Fruit fly (Drosophila melanogaster) whole organism, embryonic: ENCODE data around the gene CG33230.

Source experiments
- Aef1 ChIP-seq: fragments of 200-800 bp; sonication (Bioruptor generic); IDR thresholded peaks from 3 replicates; pipeline ENCODE4 v1.3.6; 2022; ENCODE audit warnings: missing biosample characterization, missing genetic modification characterization
- Antp ChIP-seq: fragments of 200-800 bp; sonication (Bioruptor generic); optimal IDR thresholded peaks from 3 replicates; lab custom pipeline; 2016; ENCODE audit warnings: missing biosample characterization, missing genetic modification characterization
- Bgb ChIP-seq: fragments of 200-800 bp; sonication (Bioruptor generic); IDR thresholded peaks from 2 replicates; pipeline ENCODE4 v1.3.6; 2022; ENCODE audit warnings: missing biosample characterization, missing genetic modification characterization; ENCODE audit not compliant: partially characterized antibody
- Bteb2 ChIP-seq: fragments of 200-800 bp; sonication (Bioruptor generic); optimal IDR thresholded peaks from 2 replicates; lab custom pipeline; 2016; ENCODE audit warnings: missing biosample characterization, missing genetic modification characterization
- CG10543 ChIP-seq: fragments of 200-800 bp; sonication (Bioruptor generic); optimal IDR thresholded peaks from 3 replicates; lab custom pipeline; 2017; ENCODE audit warnings: missing biosample characterization, mild to moderate bottlenecking, missing genetic modification characterization, moderate library complexity
- CG13624 ChIP-seq: fragments of 200-800 bp; sonication (Bioruptor generic); optimal IDR thresholded peaks from 2 replicates; lab custom pipeline; 2016; ENCODE audit warnings: missing biosample characterization, missing genetic modification characterization
- CG13775 ChIP-seq: fragments of 200-800 bp; sonication (Bioruptor generic); optimal IDR thresholded peaks from 3 replicates; lab custom pipeline; 2017; ENCODE audit warnings: missing biosample characterization, mild to moderate bottlenecking, missing genetic modification characterization
- CG1529 ChIP-seq: fragments of 200-800 bp; sonication (Bioruptor generic); optimal IDR thresholded peaks from 3 replicates; lab custom pipeline; 2018; ENCODE audit warnings: missing biosample characterization, missing genetic modification characterization
- CG16863 ChIP-seq: fragments of 200-800 bp; sonication (Bioruptor generic); optimal IDR thresholded peaks from 3 replicates; lab custom pipeline; 2016; ENCODE audit warnings: missing biosample characterization, missing genetic modification characterization
- CG17612 ChIP-seq: fragments of 200-800 bp; sonication (Bioruptor generic); IDR thresholded peaks from 2 replicates; pipeline ENCODE4 v1.3.6; 2022; ENCODE audit warnings: missing biosample characterization, missing genetic modification characterization
- CG18619 ChIP-seq: fragments of 200-800 bp; sonication (Bioruptor generic); optimal IDR thresholded peaks from 3 replicates; lab custom pipeline; 2017; ENCODE audit warnings: missing biosample characterization, mild to moderate bottlenecking, missing genetic modification characterization
- CG2712 ChIP-seq: fragments of 200-800 bp; optimal IDR thresholded peaks from 3 replicates; lab custom pipeline; 2019; ENCODE audit warnings: missing biosample characterization, mild to moderate bottlenecking, missing genetic modification characterization, moderate library complexity
- CG31224 ChIP-seq: fragments of 200-800 bp; sonication (Bioruptor generic); IDR thresholded peaks from 2 replicates; pipeline ENCODE4 v1.3.6; 2022; ENCODE audit warnings: missing biosample characterization, missing genetic modification characterization
- CG33213 ChIP-seq: fragments of 200-800 bp; sonication (Bioruptor generic); optimal IDR thresholded peaks from 3 replicates; lab custom pipeline; 2016; ENCODE audit warnings: missing biosample characterization, missing genetic modification characterization
- CG34224 ChIP-seq: fragments of 200-800 bp; sonication (Bioruptor generic); IDR thresholded peaks from 3 replicates; pipeline ENCODE4 v1.3.6; 2022; ENCODE audit warnings: missing biosample characterization, missing genetic modification characterization; ENCODE audit not compliant: partially characterized antibody
- CG42726 ChIP-seq: fragments of 200-800 bp; sonication (Bioruptor generic); IDR thresholded peaks from 2 replicates; pipeline ENCODE4 v1.3.6; 2022; ENCODE audit warnings: missing biosample characterization, missing genetic modification characterization; ENCODE audit not compliant: partially characterized antibody
- CG4328 ChIP-seq: fragments of 200-800 bp; sonication (Bioruptor generic); optimal IDR thresholded peaks from 3 replicates; lab custom pipeline; 2017; ENCODE audit warnings: missing biosample characterization, missing genetic modification reagents, missing genetic modification characterization
- CG5180 ChIP-seq: fragments of 200-800 bp; sonication (Bioruptor generic); optimal IDR thresholded peaks from 3 replicates; lab custom pipeline; 2017; ENCODE audit warnings: missing biosample characterization, missing genetic modification characterization, mild to moderate bottlenecking, moderate library complexity, missing genetic modification reagents
- CG6175 ChIP-seq: fragments of 200-800 bp; sonication (Bioruptor generic); IDR thresholded peaks from 3 replicates; pipeline ENCODE4 v1.3.6; 2022; ENCODE audit warnings: missing biosample characterization, missing genetic modification characterization
- D19A ChIP-seq: fragments of 200-800 bp; optimal IDR thresholded peaks from 3 replicates; lab custom pipeline; 2019; ENCODE audit warnings: missing biosample characterization, mild to moderate bottlenecking, missing genetic modification characterization, moderate library complexity
- Deaf1 ChIP-seq: fragments of 200-800 bp; optimal IDR thresholded peaks from 3 replicates; lab custom pipeline; 2019; ENCODE audit warnings: missing biosample characterization, mild to moderate bottlenecking, missing genetic modification characterization, moderate library complexity
- Dip2 ChIP-seq: fragments of 200-800 bp; sonication (Bioruptor generic); IDR thresholded peaks from 2 replicates; pipeline ENCODE4 v1.3.6; 2022; ENCODE audit warnings: missing biosample characterization, missing genetic modification characterization
- Dp ChIP-seq: fragments of 200-800 bp; sonication (Bioruptor generic); optimal IDR thresholded peaks from 2 replicates; lab custom pipeline; 2018; ENCODE audit warnings: missing biosample characterization, mild to moderate bottlenecking, missing genetic modification characterization, moderate library complexity
- MBD-R2 ChIP-seq: fragments of 200-800 bp; sonication (Bioruptor generic); IDR thresholded peaks from 2 replicates; pipeline ENCODE4 v1.3.6; 2022; ENCODE audit warnings: missing biosample characterization, missing genetic modification characterization
- MTF-1 ChIP-seq: fragments of 200-800 bp; sonication (Bioruptor generic); optimal IDR thresholded peaks from 2 replicates; lab custom pipeline; 2018; ENCODE audit warnings: missing biosample characterization, mild to moderate bottlenecking, missing genetic modification characterization, borderline replicate concordance
- Nf-YC ChIP-seq: fragments of 200-800 bp; optimal IDR thresholded peaks from 3 replicates; lab custom pipeline; 2019; ENCODE audit warnings: missing biosample characterization, mild to moderate bottlenecking, missing genetic modification characterization, moderate library complexity
- Scr ChIP-seq: fragments of 200-800 bp; sonication (Bioruptor generic); IDR thresholded peaks from 2 replicates; pipeline ENCODE4 v1.3.6; 2022; ENCODE audit warnings: missing biosample characterization, missing genetic modification characterization; ENCODE audit not compliant: partially characterized antibody
- Xbp1 ChIP-seq: fragments of 200-800 bp; sonication (Bioruptor generic); optimal IDR thresholded peaks from 3 replicates; lab custom pipeline; 2016; ENCODE audit warnings: missing biosample characterization, mild to moderate bottlenecking, missing genetic modification characterization
- ara ChIP-seq: fragments of 200-800 bp; sonication (Bioruptor generic); IDR thresholded peaks from 2 replicates; pipeline ENCODE4 v1.3.6; 2022; ENCODE audit warnings: missing biosample characterization, missing genetic modification characterization
- ato ChIP-seq: fragments of 200-800 bp; sonication (Bioruptor generic); IDR thresholded peaks from 2 replicates; pipeline ENCODE4 v1.3.6; 2022; ENCODE audit warnings: missing biosample characterization, missing genetic modification characterization; ENCODE audit not compliant: partially characterized antibody
- bowl ChIP-seq: fragments of 200-800 bp; sonication (Bioruptor generic); IDR thresholded peaks from 2 replicates; pipeline ENCODE4 v1.3.6; 2022; ENCODE audit warnings: missing biosample characterization, missing genetic modification characterization
- cato ChIP-seq: fragments of 200-800 bp; sonication (Bioruptor generic); optimal IDR thresholded peaks from 2 replicates; lab custom pipeline; 2016; ENCODE audit warnings: missing biosample characterization, missing genetic modification characterization, borderline replicate concordance
- crp ChIP-seq, 2 experiments: fragments of 200-800 bp; sonication (Bioruptor generic); optimal IDR thresholded peaks; 2 replicates in 1 of 2; 3 replicates in 1 of 2; lab custom pipeline; 2017; ENCODE audit warnings: missing biosample characterization in 2 of 2, missing genetic modification characterization in 2 of 2, mild to moderate bottlenecking in 1 of 2, moderate library complexity in 1 of 2
- ewg ChIP-seq: fragments of 200-800 bp; sonication (Bioruptor generic); optimal IDR thresholded peaks from 3 replicates; lab custom pipeline; 2017; ENCODE audit warnings: mild to moderate bottlenecking, missing biosample characterization, missing genetic modification reagents, missing genetic modification characterization
- exex ChIP-seq: fragments of 200-800 bp; sonication (Bioruptor generic); optimal IDR thresholded peaks from 4 replicates; lab custom pipeline; 2018; ENCODE audit warnings: missing biosample characterization, mild to moderate bottlenecking, missing genetic modification characterization, moderate library complexity
- hbn ChIP-seq: fragments of 200-800 bp; sonication (Bioruptor generic); IDR thresholded peaks from 2 replicates; pipeline ENCODE4 v1.3.6; 2022; ENCODE audit warnings: missing biosample characterization, missing genetic modification characterization; ENCODE audit not compliant: partially characterized antibody
- hth ChIP-seq: fragments of >200 bp; optimal IDR thresholded peaks from 2 replicates; lab custom pipeline; 2017; ENCODE audit warnings: inconsistent platforms
- lov ChIP-seq, 2 experiments: fragments of 200-800 bp in 1 of 2; fragments of >200 bp in 1 of 2; sonication (Bioruptor generic) in 1 of 2; IDR thresholded peaks in 1 of 2; optimal IDR thresholded peaks in 1 of 2; 2 replicates in 1 of 2; 3 replicates in 1 of 2; pipeline versions ENCODE4 v1.3.6 to Lab custom; 2017 to 2022; ENCODE audit warnings: missing biosample characterization in 1 of 2, missing genetic modification characterization in 1 of 2
- mirr ChIP-seq: fragments of 200-800 bp; sonication (Bioruptor generic); optimal IDR thresholded peaks from 3 replicates; lab custom pipeline; 2018; ENCODE audit warnings: missing biosample characterization, mild to moderate bottlenecking, missing genetic modification characterization
- oc ChIP-seq: fragments of 200-800 bp; sonication (Bioruptor generic); optimal IDR thresholded peaks from 2 replicates; lab custom pipeline; 2018; ENCODE audit warnings: missing biosample characterization, mild to moderate bottlenecking, missing genetic modification characterization, moderate library complexity
- onecut ChIP-seq: fragments of 200-800 bp; sonication (Bioruptor generic); IDR thresholded peaks from 2 replicates; pipeline ENCODE4 v1.3.6; 2022; ENCODE audit warnings: missing biosample characterization, missing genetic modification characterization
- seq ChIP-seq: fragments of 200-800 bp; sonication (Bioruptor generic); IDR thresholded peaks from 2 replicates; pipeline ENCODE4 v1.3.6; 2022; ENCODE audit warnings: missing biosample characterization, missing genetic modification characterization
- slou ChIP-seq: fragments of 200-800 bp; sonication (Bioruptor generic); optimal IDR thresholded peaks from 3 replicates; lab custom pipeline; 2016; ENCODE audit warnings: missing biosample characterization, missing genetic modification characterization
- sna ChIP-seq: fragments of 200-800 bp; sonication (Bioruptor generic); IDR thresholded peaks from 2 replicates; pipeline ENCODE4 v1.3.6; 2022; ENCODE audit warnings: missing biosample characterization, missing genetic modification characterization; ENCODE audit not compliant: partially characterized antibody
- stwl ChIP-seq: fragments of 200-800 bp; sonication (Bioruptor generic); optimal IDR thresholded peaks from 3 replicates; lab custom pipeline; 2018; ENCODE audit warnings: missing biosample characterization, mild to moderate bottlenecking, missing genetic modification characterization, moderate library complexity
- tap ChIP-seq: fragments of 200-800 bp; optimal IDR thresholded peaks from 3 replicates; lab custom pipeline; 2019; ENCODE audit warnings: missing biosample characterization, mild to moderate bottlenecking, missing genetic modification characterization, moderate library complexity
- tin ChIP-seq: fragments of 200-800 bp; sonication (Bioruptor generic); optimal IDR thresholded peaks from 3 replicates; lab custom pipeline; 2016; ENCODE audit warnings: missing biosample characterization, missing genetic modification characterization
- unc-4 ChIP-seq: fragments of 200-800 bp; sonication (Bioruptor generic); IDR thresholded peaks from 2 replicates; pipeline ENCODE4 v1.3.6; 2022; ENCODE audit warnings: missing biosample characterization, missing genetic modification characterization; ENCODE audit not compliant: partially characterized antibody
- usp ChIP-seq: fragments of >200 bp; optimal IDR thresholded peaks from 2 replicates; lab custom pipeline; 2017; ENCODE audit warnings: missing biosample characterization, missing genetic modification characterization

The CG33230 gene

DNA sequence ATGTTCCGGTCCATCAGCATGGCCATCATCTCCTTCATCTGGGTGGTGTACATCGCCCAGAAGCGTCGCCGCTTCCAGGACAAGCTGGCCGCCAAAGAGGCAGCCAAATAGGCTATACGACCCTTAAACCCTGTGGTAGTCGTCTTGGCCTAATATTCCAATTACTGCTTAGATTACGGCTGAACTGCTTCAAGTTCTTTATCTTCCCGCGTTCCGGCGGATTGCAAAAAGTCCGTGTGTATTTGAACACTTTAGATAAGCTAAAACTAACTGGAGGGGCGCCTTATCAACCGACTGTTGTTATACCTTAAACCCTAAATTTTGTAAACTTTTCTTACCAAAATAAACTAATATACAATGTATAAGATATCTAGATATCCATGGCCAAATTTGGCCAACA lies 35.5 kb downstream of the CG33230 start:
- TF ChIP-seq CG13624 (GFP tag; lab: Kevin White, UChicago) (no peak), Antp (GFP tag; lab: Kevin White, UChicago) (no peak), MTF-1 (no peak), hbn (GFP tag; lab: Robert Waterston, UW) (no peak), bowl (GFP tag; lab: Robert Waterston, UW) (no peak), CG34224 (no peak), Dip2 (no peak), crp (GFP tag; optimal IDR thresholded peaks at IDR 0.05; lab: Kevin White, UChicago) (no peak), ato (GFP tag; lab: Robert Waterston, UW) (0 out of 2 replicates have a peak, but pooled peaks have one; percentile 18), CG2712 (tag; lab: Kevin White, UChicago) (no peak), stwl (tag; lab: Kevin White, UChicago) (no peak), lov (optimal IDR thresholded peaks at IDR 0.05; lab: Kevin White, UChicago) (no peak), lov (GFP tag; IDR thresholded peaks at IDR 0.05; lab: Robert Waterston, UW) (no peak), mirr (GFP tag; lab: Kevin White, UChicago) (peak; percentile 71), CG18619 (GFP tag; lab: Kevin White, UChicago) (no peak), D19A (tag; lab: Kevin White, UChicago) (no peak), usp (GFP tag; lab: Kevin White, UChicago) (no peak), Bteb2 (GFP tag; lab: Kevin White, UChicago) (no peak), Deaf1 (no peak), CG13775 (no peak), Dp (GFP tag; lab: Kevin White, UChicago) (no peak), unc-4 (GFP tag; lab: Robert Waterston, UW) (no peak), exex (peak; percentile 82), Xbp1 (GFP tag; lab: Kevin White, UChicago) (no peak), CG17612 (GFP tag; lab: Robert Waterston, UW) (no peak)

DNA sequence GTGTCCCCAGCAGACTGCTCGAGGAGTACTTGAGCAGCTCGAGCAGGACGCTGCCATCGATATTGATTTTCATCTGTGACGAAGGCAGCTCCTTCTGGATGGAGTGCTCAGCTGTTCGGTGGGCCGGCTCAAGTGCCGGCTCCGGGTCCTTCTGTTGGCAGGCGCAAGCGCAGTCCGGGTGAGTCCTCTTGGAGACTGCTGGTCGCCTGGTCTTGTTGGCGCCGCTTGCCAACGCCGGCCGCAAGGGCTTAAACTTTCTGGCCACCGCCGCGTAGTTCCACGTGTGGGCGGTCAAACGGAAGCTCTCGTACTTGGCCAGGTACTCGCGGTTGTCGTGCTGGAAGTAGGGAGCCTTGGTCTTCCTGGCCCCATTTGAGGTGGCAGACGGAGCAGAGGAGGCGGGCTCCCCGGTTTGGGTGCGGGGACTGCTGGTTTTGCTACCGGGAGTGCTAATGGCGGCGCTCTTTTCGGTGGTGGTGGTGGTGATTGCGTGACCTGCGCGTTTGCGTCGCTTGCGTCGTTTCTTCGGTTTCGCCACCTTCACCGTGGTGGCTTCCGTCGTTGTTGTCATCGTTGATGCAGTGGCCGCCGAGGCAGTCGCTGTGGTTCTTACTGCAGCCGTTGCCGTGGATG lies 43.6 kb downstream of the CG33230 start:
- TF ChIP-seq tap (no peak), CG16863 (GFP tag; lab: Kevin White, UChicago) (no peak), onecut (GFP tag; lab: Robert Waterston, UW) (peak; percentile 89), cato (GFP tag; lab: Kevin White, UChicago) (no peak), sna (0 out of 2 replicates have a peak, but pooled peaks have one; percentile 23), CG5180 (no peak), tin (no peak), CG4328 (GFP tag; lab: Kevin White, UChicago) (no peak), seq (GFP tag; lab: Robert Waterston, UW) (0 out of 2 replicates have a peak, but pooled peaks have one; percentile 24), CG1529 (no peak), CG31224 (GFP tag; lab: Robert Waterston, UW) (peak; percentile 99), hth (lab: Kevin White, UChicago) (no peak), slou (GFP tag; lab: Kevin White, UChicago) (no peak), ara (GFP tag; lab: Robert Waterston, UW) (no peak), Bgb (GFP tag; lab: Robert Waterston, UW) (0 out of 2 replicates have a peak, but pooled peaks have one; percentile 24), CG10543 (GFP tag; lab: Kevin White, UChicago) (peak; percentile 25), Aef1 (GFP tag; lab: Robert Waterston, UW) (no peak), oc (no peak), Nf-YC (tag; lab: Kevin White, UChicago) (peak; percentile 69), MBD-R2 (GFP tag; lab: Robert Waterston, UW) (0 out of 2 replicates have a peak, but pooled peaks have one; percentile 13), CG33213 (no peak), ewg (GFP tag; lab: Kevin White, UChicago) (peak; percentile 94), Scr (GFP tag; lab: Robert Waterston, UW) (0 out of 2 replicates have a peak, but pooled peaks have one; percentile 18), CG6175 (no peak), Deaf1 (peak; percentile 79), CG42726 (GFP tag; lab: Robert Waterston, UW) (no peak)
